Fruit fly (Drosophila melanogaster) S2 (cell line): ENCODE results near the gene Atg2.

Experiments
- CG8478 ChIP-seq: fragments of >200 bp; optimal IDR thresholded peaks from 2 replicates; lab custom pipeline; 2018
- CTCF ChIP-seq, 2 experiments: fragments of >200 bp; optimal IDR thresholded peaks; 2 replicates each; lab custom pipeline; 2018

dm6 chr3L:2824731-2825130, 50.6 kb downstream of the Atg2 start:
- TF ChIP-seq CG8478 (lab: Kevin White, UChicago) (no peak), CTCF (optimal IDR thresholded peaks at IDR 0.05; lab: Kevin White, UChicago) (no peak)
